Worm (Caenorhabditis elegans) whole organism, young adult: ENCODE measurements around the gene F48F5.8.

Experiments used
- B0019.2 ChIP-seq: fragments of 200-800 bp; sonication (Bioruptor generic); conservative IDR thresholded peaks from 2 replicates; pipeline ENCODE4 v1.3.6; 2022; ENCODE audit warnings: missing genetic modification reagents, missing genetic modification characterization, missing compliant biosample characterization
- F39B2.1 ChIP-seq: fragments of 200-800 bp; sonication (Bioruptor generic); IDR thresholded peaks from 2 replicates; pipeline ENCODE4 v1.3.6; 2022; ENCODE audit warnings: missing genetic modification reagents, missing genetic modification characterization, missing compliant biosample characterization
- F49E8.2 ChIP-seq: sonication (generic microtip); optimal IDR thresholded peaks from 3 replicates; lab custom pipeline; 2017; ENCODE audit warnings: missing genetic modification characterization, mild to moderate bottlenecking, missing compliant biosample characterization, antibody characterized with exemption, moderate library complexity; ENCODE audit not compliant: insufficient read depth
- F55B11.4 ChIP-seq: sonication (generic microtip); optimal IDR thresholded peaks from 2 replicates; lab custom pipeline; 2016; ENCODE audit warnings: missing compliant biosample characterization, missing genetic modification characterization, borderline replicate concordance; ENCODE audit not compliant: insufficient read depth
- F57A8.1 ChIP-seq: fragments of 200-800 bp; sonication (Bioruptor generic); optimal IDR thresholded peaks from 2 replicates; lab custom pipeline; 2018; ENCODE audit warnings: mild to moderate bottlenecking, missing genetic modification characterization, moderate library complexity, missing compliant biosample characterization
- K11D2.4 ChIP-seq: fragments of 200-800 bp; sonication (Bioruptor generic); IDR thresholded peaks from 2 replicates; pipeline ENCODE4 v1.3.6; 2022; ENCODE audit warnings: missing genetic modification reagents, missing genetic modification characterization, missing compliant biosample characterization
- Y53G8AR.9 ChIP-seq: fragments of 200-800 bp; sonication (Bioruptor generic); conservative IDR thresholded peaks from 2 replicates; pipeline ENCODE4 v1.3.6; 2022; ENCODE audit warnings: missing genetic modification reagents, missing genetic modification characterization, missing compliant biosample characterization
- Y56A3A.18 ChIP-seq: fragments of 200-800 bp; sonication (Bioruptor generic); IDR thresholded peaks from 2 replicates; pipeline ENCODE4 v1.3.6; 2022; ENCODE audit warnings: missing genetic modification reagents, missing genetic modification characterization, missing compliant biosample characterization
- ZK185.1 ChIP-seq: sonication (generic microtip); optimal IDR thresholded peaks from 2 replicates; lab custom pipeline; 2016; ENCODE audit warnings: mild to moderate bottlenecking, missing genetic modification characterization, missing compliant biosample characterization; ENCODE audit not compliant: poor library complexity, severe bottlenecking
- aptf-3 ChIP-seq: fragments of 200-800 bp; sonication (Bioruptor generic); IDR thresholded peaks from 2 replicates; pipeline ENCODE4 v1.3.6; 2022; ENCODE audit warnings: missing genetic modification characterization, missing compliant biosample characterization
- atf-7 ChIP-seq: sonication (generic microtip); optimal IDR thresholded peaks from 2 replicates; lab custom pipeline; 2017; ENCODE audit warnings: mild to moderate bottlenecking, missing genetic modification characterization, missing compliant biosample characterization
- attf-3 ChIP-seq: fragments of 200-800 bp; sonication (Bioruptor generic); conservative IDR thresholded peaks from 2 replicates; pipeline ENCODE4 v1.3.6; 2022; ENCODE audit warnings: missing genetic modification reagents, missing genetic modification characterization, missing compliant biosample characterization
- attf-5 ChIP-seq: fragments of 200-800 bp; sonication (Bioruptor generic); optimal IDR thresholded peaks from 2 replicates; lab custom pipeline; 2018; ENCODE audit warnings: mild to moderate bottlenecking, missing genetic modification characterization, missing compliant biosample characterization
- bed-1 ChIP-seq: fragments of 200-800 bp; sonication (Bioruptor generic); IDR thresholded peaks from 2 replicates; pipeline ENCODE4 v1.3.6; 2022; ENCODE audit warnings: missing genetic modification reagents, missing genetic modification characterization, missing compliant biosample characterization
- bed-2 ChIP-seq: fragments of 200-800 bp; sonication (Bioruptor generic); IDR thresholded peaks from 2 replicates; pipeline ENCODE4 v1.3.6; 2022; ENCODE audit warnings: missing genetic modification reagents, missing genetic modification characterization, missing compliant biosample characterization
- cebp-1 ChIP-seq, 2 experiments: fragments of 200-800 bp in 1 of 2; sonication (Bioruptor generic) in 1 of 2; sonication (generic microtip) in 1 of 2; IDR thresholded peaks in 1 of 2; optimal IDR thresholded peaks in 1 of 2; 2 replicates each; pipeline versions ENCODE4 v1.3.6 to Lab custom; 2017 to 2022; ENCODE audit warnings: missing compliant biosample characterization in 2 of 2, missing genetic modification characterization in 2 of 2, mild to moderate bottlenecking in 1 of 2, missing genetic modification reagents in 1 of 2, moderate library complexity in 1 of 2
- cebp-2 ChIP-seq: fragments of 200-800 bp; sonication (Bioruptor generic); IDR thresholded peaks from 2 replicates; pipeline ENCODE4 v1.3.6; 2022; ENCODE audit warnings: missing genetic modification characterization, missing compliant biosample characterization
- ceh-40 ChIP-seq: fragments of 200-800 bp; sonication (Bioruptor generic); IDR thresholded peaks from 2 replicates; pipeline ENCODE4 v1.3.6; 2022; ENCODE audit warnings: missing genetic modification characterization, missing compliant biosample characterization
- chd-7 ChIP-seq: sonication (generic microtip); optimal IDR thresholded peaks from 2 replicates; lab custom pipeline; 2016; ENCODE audit warnings: mild to moderate bottlenecking, missing genetic modification characterization, moderate library complexity, missing compliant biosample characterization
- egl-44 ChIP-seq: fragments of 200-800 bp; sonication (Bioruptor generic); IDR thresholded peaks from 2 replicates; pipeline ENCODE4 v1.3.6; 2022; ENCODE audit warnings: missing genetic modification reagents, missing genetic modification characterization, missing compliant biosample characterization
- ekl-4 ChIP-seq: fragments of 200-800 bp; sonication (Bioruptor generic); IDR thresholded peaks from 2 replicates; pipeline ENCODE4 v1.3.6; 2022; ENCODE audit warnings: missing genetic modification reagents, missing genetic modification characterization, missing compliant biosample characterization
- gei-17 ChIP-seq: fragments of 200-800 bp; sonication (Bioruptor generic); optimal IDR thresholded peaks from 2 replicates; lab custom pipeline; 2018; ENCODE audit warnings: mild to moderate bottlenecking, missing genetic modification characterization, missing compliant biosample characterization
- hmg-1.2 ChIP-seq: fragments of 200-800 bp; sonication (Bioruptor generic); IDR thresholded peaks from 2 replicates; pipeline ENCODE4 v1.3.6; 2022; ENCODE audit warnings: missing genetic modification reagents, missing genetic modification characterization, missing compliant biosample characterization
- hsf-1 ChIP-seq: fragments of 200-800 bp; sonication (Bioruptor generic); IDR thresholded peaks from 2 replicates; pipeline ENCODE4 v1.3.6; 2022; ENCODE audit warnings: missing genetic modification reagents, missing genetic modification characterization, missing compliant biosample characterization
- let-526 ChIP-seq: fragments of 200-800 bp; sonication (Bioruptor generic); IDR thresholded peaks from 2 replicates; pipeline ENCODE4 v1.3.6; 2022; ENCODE audit warnings: missing genetic modification reagents, missing genetic modification characterization, missing compliant biosample characterization
- let-607 ChIP-seq, 2 experiments: fragments of 200-800 bp in 1 of 2; sonication (Bioruptor generic) in 1 of 2; sonication (generic microtip) in 1 of 2; optimal IDR thresholded peaks; 2 replicates each; lab custom pipeline; 2016 to 2018; ENCODE audit warnings: mild to moderate bottlenecking in 2 of 2, missing compliant biosample characterization in 2 of 2, missing genetic modification characterization in 2 of 2, moderate library complexity in 2 of 2, missing genotype in 1 of 2
- lin-54 ChIP-seq: fragments of 200-800 bp; sonication (Bioruptor generic); optimal IDR thresholded peaks from 2 replicates; lab custom pipeline; 2018; ENCODE audit warnings: mild to moderate bottlenecking, missing genetic modification characterization, missing compliant biosample characterization
- lir-1 ChIP-seq: fragments of 200-800 bp; sonication (Bioruptor generic); conservative IDR thresholded peaks from 2 replicates; pipeline ENCODE4 v1.3.6; 2022; ENCODE audit warnings: missing genetic modification reagents, missing genetic modification characterization, missing compliant biosample characterization
- lsl-1 ChIP-seq: fragments of 200-800 bp; sonication (Bioruptor generic); optimal IDR thresholded peaks from 2 replicates; lab custom pipeline; 2018; ENCODE audit warnings: mild to moderate bottlenecking, missing genetic modification characterization, moderate library complexity, missing compliant biosample characterization
- madf-10 ChIP-seq: sonication (generic microtip); optimal IDR thresholded peaks from 2 replicates; lab custom pipeline; 2016; ENCODE audit warnings: mild to moderate bottlenecking, missing genetic modification characterization, missing compliant biosample characterization
- mxl-1 ChIP-seq: sonication (generic microtip); optimal IDR thresholded peaks from 2 replicates; lab custom pipeline; 2016; ENCODE audit warnings: missing genetic modification characterization, missing compliant biosample characterization
- nfyb-1 ChIP-seq: fragments of 200-800 bp; sonication (Bioruptor generic); IDR thresholded peaks from 2 replicates; pipeline ENCODE4 v1.3.6; 2022; ENCODE audit warnings: missing genetic modification reagents, missing genetic modification characterization, missing compliant biosample characterization
- nhr-120 ChIP-seq: fragments of 200-800 bp; sonication (Bioruptor generic); IDR thresholded peaks from 2 replicates; pipeline ENCODE4 v1.3.6; 2022; ENCODE audit warnings: missing genetic modification characterization, missing compliant biosample characterization
- nhr-80 ChIP-seq: sonication (generic microtip); optimal IDR thresholded peaks from 2 replicates; lab custom pipeline; 2016; ENCODE audit warnings: missing genetic modification characterization, missing compliant biosample characterization
- nhr-90 ChIP-seq: sonication (generic microtip); optimal IDR thresholded peaks from 2 replicates; lab custom pipeline; 2016; ENCODE audit warnings: missing genotype, mild to moderate bottlenecking, missing genetic modification characterization, missing compliant biosample characterization
- pha-4 ChIP-seq: fragments of 150-350 bp; sonication (generic microtip); optimal IDR thresholded peaks from 2 replicates; lab custom pipeline; 2014; ENCODE audit warnings: missing biosample characterization, missing genetic modification reagents, missing genetic modification characterization
- sdz-38 ChIP-seq: sonication (generic microtip); optimal IDR thresholded peaks from 2 replicates; lab custom pipeline; 2016; ENCODE audit warnings: missing genotype, missing genetic modification characterization, missing compliant biosample characterization
- snpc-1.1 ChIP-seq: sonication (generic microtip); optimal IDR thresholded peaks from 2 replicates; lab custom pipeline; 2017; ENCODE audit warnings: missing genetic modification characterization, mild to moderate bottlenecking, missing compliant biosample characterization, antibody characterized with exemption, moderate library complexity, missing genotype, missing genetic modification reagents; ENCODE audit not compliant: insufficient read depth
- snpc-4 ChIP-seq, 5 experiments: fragments of 150-350 bp in 1 of 5; sonication (generic microtip) in 4 of 5; optimal IDR thresholded peaks; 2 replicates each; lab custom pipeline; 2014 to 2018; ENCODE audit warnings: missing genetic modification characterization in 5 of 5, missing biosample characterization in 3 of 5, antibody characterized with exemption in 2 of 5, mild to moderate bottlenecking in 2 of 5, missing compliant biosample characterization in 2 of 5, missing genotype in 2 of 5, moderate library complexity in 2 of 5, missing genetic modification reagents in 1 of 5
- tbp1 ChIP-seq: fragments of 200-800 bp; sonication (Bioruptor generic); optimal IDR thresholded peaks from 2 replicates; lab custom pipeline; 2018; ENCODE audit warnings: mild to moderate bottlenecking, missing genetic modification characterization, missing compliant biosample characterization
- unc-62 ChIP-seq: fragments of 150-350 bp; optimal IDR thresholded peaks from 2 replicates; lab custom pipeline; 2014; ENCODE audit warnings: missing biosample characterization, missing genetic modification reagents, missing genetic modification characterization
- ztf-22 ChIP-seq: fragments of 200-800 bp; sonication (Bioruptor generic); optimal IDR thresholded peaks from 2 replicates; lab custom pipeline; 2018; ENCODE audit warnings: mild to moderate bottlenecking, missing genetic modification characterization, moderate library complexity, missing compliant biosample characterization
- ztf-26 ChIP-seq: sonication (generic microtip); optimal IDR thresholded peaks from 2 replicates; lab custom pipeline; 2017; ENCODE audit warnings: missing genetic modification characterization, missing compliant biosample characterization
- ztf-6 ChIP-seq: fragments of 200-800 bp; sonication (Bioruptor generic); IDR thresholded peaks from 2 replicates; pipeline ENCODE4 v1.3.6; 2022; ENCODE audit warnings: missing genetic modification reagents, missing genetic modification characterization, missing compliant biosample characterization

Gene F48F5.8

DNA sequence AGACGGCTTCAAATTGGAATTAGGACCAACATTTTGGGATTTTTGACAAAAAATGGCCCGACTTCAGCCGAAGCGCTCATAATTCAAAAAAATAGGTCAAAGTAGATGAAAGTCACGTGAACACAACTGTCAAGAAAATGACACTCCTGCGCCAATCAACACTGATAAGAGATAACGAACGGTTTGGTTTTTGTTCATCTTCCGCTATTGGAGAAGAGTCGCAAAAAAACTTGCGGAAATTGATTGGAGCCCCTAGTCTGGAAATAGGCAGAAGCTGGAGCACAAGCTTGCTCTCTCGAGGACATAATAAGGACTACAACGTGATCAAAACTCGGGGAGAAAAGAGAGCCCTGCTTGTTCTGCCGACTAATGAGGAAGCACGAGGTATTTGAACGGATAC is 12.9 kb upstream of the F48F5.8 start (continued):
- TF ChIP-seq madf-10 (tag; lab: Kevin White, UChicago) (peak; percentile 26), ceh-40 (no peak), ztf-22 (GFP tag; lab: Kevin White, UChicago) (peak; percentile 36), bed-2 (GFP tag; lab: Robert Waterston, UW) (no peak), pha-4 (tag; lab: Kevin White, UChicago) (no peak), gei-17 (GFP tag; lab: Kevin White, UChicago) (no peak)
- TF ChIP-seq, all 124 proteins: peak for 16

DNA sequence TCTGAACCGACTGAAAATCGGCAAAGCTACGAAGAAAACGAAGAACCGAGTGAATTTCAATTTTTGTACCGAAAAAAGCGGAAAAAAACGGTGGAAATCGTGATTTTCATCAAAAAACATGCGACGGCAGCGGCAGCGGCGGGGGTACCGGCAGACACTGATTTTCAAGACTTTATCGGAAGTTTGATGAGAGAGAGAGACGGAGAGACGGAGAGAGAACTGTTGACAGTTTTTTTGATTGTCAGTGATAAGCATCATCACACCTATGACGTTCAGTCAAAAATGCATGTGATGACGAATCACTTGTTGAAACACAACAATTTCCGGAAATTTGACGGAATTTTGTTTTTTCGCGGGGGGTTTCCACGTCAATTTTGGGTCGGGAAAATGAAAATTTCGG is 11.7 kb upstream of the F48F5.8 start:
- no peak for TF ChIP-seq egl-44
- TF ChIP-seq hsf-1 (GFP tag; lab: Robert Waterston, UW) = no peak
- TF ChIP-seq cebp-1 (GFP tag; IDR thresholded peaks at IDR 0.05; lab: Robert Waterston, UW) = peak; percentile 7; the same call in 1 of the 2 replicates
- TF ChIP-seq cebp-1 (tag; optimal IDR thresholded peaks at IDR 0.05; lab: Kevin White, UChicago) = no peak
- TF ChIP-seq snpc-1.1 = no peak
- no peak for TF ChIP-seq sdz-38 (tag; lab: Kevin White, UChicago)
- TF ChIP-seq K11D2.4 (GFP tag; lab: Robert Waterston, UW) = no peak
- TF ChIP-seq lin-54 = peak; percentile 1
- TF ChIP-seq nfyb-1 (GFP tag; lab: Robert Waterston, UW) = 0 out of 2 replicates have a peak, but pooled peaks have one; percentile 46
- TF ChIP-seq F39B2.1 (GFP tag; lab: Robert Waterston, UW) = no peak
- TF ChIP-seq F57A8.1 (GFP tag; lab: Kevin White, UChicago) = no peak
- no peak for TF ChIP-seq snpc-4 (GFP tag; optimal IDR thresholded peaks at IDR 0.05; lab: Kevin White, UChicago)
- TF ChIP-seq snpc-4 (tag; optimal IDR thresholded peaks at IDR 0.05; lab: Kevin White, UChicago) = peak in 1 of 4 experiments; percentile 6
- TF ChIP-seq nhr-80 (tag; lab: Kevin White, UChicago) = peak; percentile 80
- no peak for TF ChIP-seq cebp-2 (GFP tag; lab: Robert Waterston, UW)
- TF ChIP-seq ztf-26 (tag; lab: Kevin White, UChicago) = peak; percentile 30
- TF ChIP-seq lsl-1 = no peak
- no peak for TF ChIP-seq F49E8.2 (tag; lab: Kevin White, UChicago)
- no peak for TF ChIP-seq let-526 (GFP tag; lab: Robert Waterston, UW)
- TF ChIP-seq tbp1 (GFP tag; lab: Kevin White, UChicago) = peak; percentile 26
- TF ChIP-seq chd-7 (tag; lab: Kevin White, UChicago) = peak; percentile 48
- no peak for TF ChIP-seq ztf-6 (GFP tag; lab: Robert Waterston, UW)
- TF ChIP-seq bed-2 (GFP tag; lab: Robert Waterston, UW) = no peak
- peak; percentile 17 for TF ChIP-seq attf-5 (GFP tag; lab: Kevin White, UChicago)
- TF ChIP-seq Y53G8AR.9 (GFP tag; lab: Robert Waterston, UW) = 0 out of 2 replicates have a peak, but pooled peaks have one; percentile 32
- TF ChIP-seq nhr-120 (GFP tag; lab: Robert Waterston, UW) = no peak
- no peak for TF ChIP-seq ekl-4 (GFP tag; lab: Robert Waterston, UW)
- peak in 1 of 2 experiments; percentile 5 for TF ChIP-seq let-607 (tag; optimal IDR thresholded peaks at IDR 0.05; lab: Kevin White, UChicago)
- no peak for TF ChIP-seq attf-3 (GFP tag; lab: Robert Waterston, UW)
- no peak for TF ChIP-seq Y56A3A.18 (GFP tag; lab: Robert Waterston, UW)
- peak; percentile 46 for TF ChIP-seq ztf-22 (GFP tag; lab: Kevin White, UChicago)
- no peak for TF ChIP-seq pha-4 (tag; lab: Kevin White, UChicago)
- 0 out of 2 replicates have a peak, but pooled peaks have one; percentile 15 for TF ChIP-seq hmg-1.2
- TF ChIP-seq B0019.2 (GFP tag; lab: Robert Waterston, UW) = no peak
- no peak for TF ChIP-seq gei-17 (GFP tag; lab: Kevin White, UChicago)
- peak; percentile 76 for TF ChIP-seq atf-7 (tag; lab: Kevin White, UChicago)
- TF ChIP-seq lir-1 (GFP tag; lab: Robert Waterston, UW) = no peak
- TF ChIP-seq nhr-90 (tag; lab: Kevin White, UChicago) = peak; percentile 32
- peak; percentile 94 for TF ChIP-seq unc-62 (GFP tag; lab: Kevin White, UChicago)
- no peak for TF ChIP-seq aptf-3 (GFP tag; lab: Robert Waterston, UW)
- TF ChIP-seq mxl-1 (tag; lab: Kevin White, UChicago) = no peak
- TF ChIP-seq F55B11.4 = no peak
- no peak for TF ChIP-seq bed-1 (GFP tag; lab: Robert Waterston, UW)
- peak; percentile 59 for TF ChIP-seq madf-10 (tag; lab: Kevin White, UChicago)
- no peak for TF ChIP-seq ZK185.1 (tag; lab: Kevin White, UChicago)
